Worm (Caenorhabditis elegans): Measurements from ENCODE around the gene T26C5.3.
A peak's percentile ranks its signal among the peaks of the same experiment; 100 is the strongest.

ce11 chrII:9268983-9269382 lies 32.6 kb downstream of the T26C5.3 start:
- TF ChIP-seq ztf-11 (tag; optimal IDR thresholded peaks at IDR 0.05) (no peak), lin-13 (tag; optimal IDR thresholded peaks at IDR 0.05) (no peak), elt-1 (tag; optimal IDR thresholded peaks at IDR 0.05; ENCODE audit: borderline replicate concordance, insufficient read depth) (peak; percentile 10), nhr-12 (tag; optimal IDR thresholded peaks at IDR 0.05) (no peak), mep-1 (tag; optimal IDR thresholded peaks at IDR 0.05) (peak; percentile 7)
